Fruit fly (Drosophila melanogaster): ENCODE measurements around the gene NAAT1.

The NAAT1 gene

dm6 chrX:5410749-5411148, at the start of gene NAAT1:
Gene NAAT1 (minus strand): TSS chrX:5410849.
- TF ChIP-seq toe (GFP tag; optimal IDR thresholded peaks at IDR 0.05), result no peak
- no peak for TF ChIP-seq Crg-1 (GFP tag; optimal IDR thresholded peaks at IDR 0.05)
- TF ChIP-seq bab1 (GFP tag; optimal IDR thresholded peaks at IDR 0.05), result no peak
- TF ChIP-seq CG33017 (tag; optimal IDR thresholded peaks at IDR 0.05), result no peak
- TF ChIP-seq cic (GFP tag; optimal IDR thresholded peaks at IDR 0.05), result no peak
- no peak for TF ChIP-seq kay (GFP tag; ENCODE audit: borderline replicate concordance)
- no peak for TF ChIP-seq cnc (optimal IDR thresholded peaks at IDR 0.05)
- TF ChIP-seq CG1620 (GFP tag; optimal IDR thresholded peaks at IDR 0.05), result no peak
- no peak for TF ChIP-seq Mnt (GFP tag; optimal IDR thresholded peaks at IDR 0.05)
- TF ChIP-seq Clk (GFP tag; optimal IDR thresholded peaks at IDR 0.05), result no peak
- TF ChIP-seq CG7045 (GFP tag; optimal IDR thresholded peaks at IDR 0.05), result no peak
- no peak for TF ChIP-seq CG7101 (tag; optimal IDR thresholded peaks at IDR 0.05)
- TF ChIP-seq CG12768 (GFP tag; optimal IDR thresholded peaks at IDR 0.05), result no peak
- no peak for TF ChIP-seq Hr96 (GFP tag; optimal IDR thresholded peaks at IDR 0.05)
- no peak for TF ChIP-seq ovo (GFP tag; optimal IDR thresholded peaks at IDR 0.05)
- TF ChIP-seq tj (GFP tag; optimal IDR thresholded peaks at IDR 0.05), result no peak
- TF ChIP-seq CG11617 (GFP tag; optimal IDR thresholded peaks at IDR 0.05), result no peak
- no peak for TF ChIP-seq CG5204 (GFP tag; optimal IDR thresholded peaks at IDR 0.05)
- TF ChIP-seq pad (GFP tag; optimal IDR thresholded peaks at IDR 0.05), result no peak
- no peak for TF ChIP-seq CG14711 (tag; optimal IDR thresholded peaks at IDR 0.05)

DNA sequence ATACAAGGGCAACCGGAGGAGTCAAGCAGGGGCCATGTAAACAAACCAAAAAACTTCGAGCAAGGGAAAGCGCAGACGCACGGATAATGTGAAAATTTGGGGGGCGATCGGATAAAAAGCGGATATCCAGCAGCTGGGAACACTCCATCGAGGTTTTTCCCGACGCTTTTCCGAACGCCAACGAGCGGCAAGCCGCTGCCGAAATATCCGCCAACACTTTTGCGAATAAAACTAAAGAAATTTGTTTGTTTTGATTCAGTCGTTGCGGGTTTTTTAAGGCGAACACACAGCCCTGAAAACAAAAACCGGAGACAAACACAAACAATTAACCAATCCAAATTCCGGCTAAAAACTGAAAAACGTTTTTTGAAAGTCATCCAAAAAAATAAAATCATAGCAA, 35.8 kb upstream of the NAAT1 start, which contains the start of gene SPR:
Gene SPR (plus strand): TSS at position 253 of the 400 bp plus-strand sequence.
- TF ChIP-seq CG7045 (GFP tag; optimal IDR thresholded peaks at IDR 0.05) (no peak), pad (GFP tag; optimal IDR thresholded peaks at IDR 0.05) (peak; percentile 66)

dm6 chrX:5432635-5433482, 22.2 kb upstream of the NAAT1 start:
- TF ChIP-seq pad (GFP tag; optimal IDR thresholded peaks at IDR 0.05) (peak; percentile 96), CG14711 (tag; optimal IDR thresholded peaks at IDR 0.05) (no peak), CG33017 (tag; optimal IDR thresholded peaks at IDR 0.05) (no peak)

DNA sequence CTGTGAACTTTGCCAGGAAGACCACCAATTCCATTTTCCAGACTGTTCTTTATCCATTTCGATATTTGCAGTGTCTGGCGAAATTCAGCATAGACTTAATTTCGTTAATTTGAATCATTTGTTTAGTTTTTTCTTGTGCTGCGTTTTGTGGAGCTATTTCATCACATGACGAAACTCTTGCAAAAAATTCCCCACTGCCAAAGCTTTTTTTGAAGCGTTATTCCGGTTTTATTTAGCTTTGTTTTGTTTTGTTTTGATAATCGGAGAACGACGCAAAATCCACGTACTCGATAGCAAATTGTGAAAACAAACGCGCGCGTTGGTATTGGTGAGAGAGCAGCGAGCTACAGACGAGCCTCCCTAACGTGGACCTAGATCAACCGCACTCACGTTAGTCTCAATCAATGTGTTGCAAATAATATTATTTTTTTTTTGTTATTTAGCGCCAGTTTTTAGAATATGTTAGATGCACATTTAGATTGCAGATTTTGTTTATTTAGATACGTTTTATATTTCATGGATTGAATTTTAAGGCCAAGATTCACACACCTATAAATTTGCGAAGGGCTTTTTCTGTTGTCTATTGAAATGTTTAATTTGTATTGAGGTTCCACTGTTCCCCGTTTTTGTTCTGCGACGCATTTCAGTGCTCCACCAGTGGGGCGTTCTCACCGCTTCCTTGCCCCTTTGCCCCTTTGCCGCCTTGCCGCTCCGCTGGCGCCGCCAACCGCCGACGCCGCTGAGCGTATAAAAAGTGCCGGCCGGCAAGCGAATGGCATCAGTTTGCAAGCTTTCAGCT, 19.3 kb upstream of the NAAT1 start:
- TF ChIP-seq CG7101 (tag; optimal IDR thresholded peaks at IDR 0.05) (peak; percentile 94), bab1 (GFP tag; optimal IDR thresholded peaks at IDR 0.05) (peak; percentile 89), CG33017 (tag; optimal IDR thresholded peaks at IDR 0.05) (peak; percentile 74), CG7045 (GFP tag; optimal IDR thresholded peaks at IDR 0.05) (peak; percentile 78), CG11617 (GFP tag; optimal IDR thresholded peaks at IDR 0.05) (peak; percentile 96), CG12768 (GFP tag; optimal IDR thresholded peaks at IDR 0.05) (peak; percentile 85), CG14711 (tag; optimal IDR thresholded peaks at IDR 0.05) (peak; percentile 74), tj (GFP tag; optimal IDR thresholded peaks at IDR 0.05) (peak; percentile 86), ovo (GFP tag; optimal IDR thresholded peaks at IDR 0.05) (peak; percentile 86), CG1620 (GFP tag; optimal IDR thresholded peaks at IDR 0.05) (peak; percentile 91), cic (GFP tag; optimal IDR thresholded peaks at IDR 0.05) (peak; percentile 76), Mnt (GFP tag; optimal IDR thresholded peaks at IDR 0.05) (peak; percentile 85), cnc (optimal IDR thresholded peaks at IDR 0.05) (no peak), Hr96 (GFP tag; optimal IDR thresholded peaks at IDR 0.05) (peak; percentile 96), kay (GFP tag; ENCODE audit: borderline replicate concordance) (peak; percentile 97), CG5204 (GFP tag; optimal IDR thresholded peaks at IDR 0.05) (peak; percentile 91), Crg-1 (GFP tag; optimal IDR thresholded peaks at IDR 0.05) (peak; percentile 90), Clk (GFP tag; optimal IDR thresholded peaks at IDR 0.05) (peak; percentile 69), toe (GFP tag; optimal IDR thresholded peaks at IDR 0.05) (peak; percentile 82), pad (GFP tag; optimal IDR thresholded peaks at IDR 0.05) (peak; percentile 94)

DNA sequence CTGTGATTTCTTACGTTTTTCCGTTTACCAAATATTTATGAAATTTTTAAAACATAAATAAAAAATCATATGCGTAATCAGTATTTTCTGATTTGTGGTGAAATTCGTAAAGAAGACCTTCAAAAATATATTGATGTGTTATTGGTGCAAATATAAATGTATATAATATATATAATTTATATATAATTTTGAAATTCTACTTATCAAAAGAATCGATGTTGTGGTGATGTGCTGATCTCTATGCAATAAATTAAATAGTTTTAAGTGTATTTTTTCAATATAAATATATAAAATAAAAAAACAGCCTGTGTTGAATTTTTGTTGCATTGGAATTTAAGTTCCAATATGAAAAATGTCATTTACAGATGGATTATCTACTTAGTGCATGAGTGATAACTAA, 18.6 kb upstream of the NAAT1 start, which contains the start of gene CG15784:
Gene CG15784 (plus strand): TSS at position 301 of the 400 bp plus-strand sequence.
- TF ChIP-seq Crg-1 (GFP tag; optimal IDR thresholded peaks at IDR 0.05) (no peak), CG7045 (GFP tag; optimal IDR thresholded peaks at IDR 0.05) (no peak), cic (GFP tag; optimal IDR thresholded peaks at IDR 0.05) (no peak), CG1620 (GFP tag; optimal IDR thresholded peaks at IDR 0.05) (no peak), CG14711 (tag; optimal IDR thresholded peaks at IDR 0.05) (no peak), CG33017 (tag; optimal IDR thresholded peaks at IDR 0.05) (no peak), bab1 (GFP tag; optimal IDR thresholded peaks at IDR 0.05) (no peak), pad (GFP tag; optimal IDR thresholded peaks at IDR 0.05) (no peak), kay (GFP tag; ENCODE audit: borderline replicate concordance) (no peak), CG11617 (GFP tag; optimal IDR thresholded peaks at IDR 0.05) (no peak), CG5204 (GFP tag; optimal IDR thresholded peaks at IDR 0.05) (no peak), tj (GFP tag; optimal IDR thresholded peaks at IDR 0.05) (no peak), toe (GFP tag; optimal IDR thresholded peaks at IDR 0.05) (no peak), CG7101 (tag; optimal IDR thresholded peaks at IDR 0.05) (no peak), cnc (optimal IDR thresholded peaks at IDR 0.05) (no peak), CG12768 (GFP tag; optimal IDR thresholded peaks at IDR 0.05) (no peak), Hr96 (GFP tag; optimal IDR thresholded peaks at IDR 0.05) (no peak)
